Worm (Caenorhabditis elegans): ENCODE data around the gene gcna-1.
A peak's percentile ranks its signal among the peaks of the same experiment; 100 is the strongest.

The gcna-1 gene

ce11 chrIII:6056179-6056578, 47.3 kb upstream of the gcna-1 start:
- no peak for TF ChIP-seq nhr-11 (tag; optimal IDR thresholded peaks at IDR 0.05)
- no peak for TF ChIP-seq ceh-63 (GFP tag; optimal IDR thresholded peaks at IDR 0.05)
- TF ChIP-seq hlh-4 (tag; optimal IDR thresholded peaks at IDR 0.05) = no peak

ce11 chrIII:6055706-6056105, 46.8 kb upstream of the gcna-1 start, which contains the start of gene F40H6.5:
F40H6.5 (minus strand) TSS chrIII:6055806.
- TF ChIP-seq nhr-90 (tag; optimal IDR thresholded peaks at IDR 0.05; ENCODE audit: poor library complexity) (no peak), sox-4 (tag; optimal IDR thresholded peaks at IDR 0.05) (no peak), fos-1 (tag; optimal IDR thresholded peaks at IDR 0.05) (no peak), pag-3 (tag; optimal IDR thresholded peaks at IDR 0.05; ENCODE audit: borderline replicate concordance, insufficient read depth) (no peak), vab-15 (tag; optimal IDR thresholded peaks at IDR 0.05) (no peak), xbp-1 (tag; optimal IDR thresholded peaks at IDR 0.05) (no peak), nhr-76 (tag; optimal IDR thresholded peaks at IDR 0.05) (no peak), lin-14 (GFP tag; optimal IDR thresholded peaks at IDR 0.05) (no peak), unc-86 (tag; optimal IDR thresholded peaks at IDR 0.05) (no peak)

- TF ChIP-seq efl-1 (optimal IDR thresholded peaks at IDR 0.05) (no peak), efl-1 (GFP tag; optimal IDR thresholded peaks at IDR 0.05 in 1 of 2) (peak in 1 of 2 experiments; percentile 14), pax-3 (tag; optimal IDR thresholded peaks at IDR 0.05) (no peak)
Observed at ce11 chrIII:6046881-6047280, 38.0 kb upstream of the gcna-1 start, which contains the start of gene tbx-11. tbx-11 (minus strand) TSS chrIII:6046981.

- no peak for TF ChIP-seq zag-1 (tag; optimal IDR thresholded peaks at IDR 0.05)
Observed at ce11 chrIII:6039370-6039769, 30.5 kb upstream of the gcna-1 start, which contains the start of gene ift-139. ift-139 (minus strand) TSS chrIII:6039470.

- no peak for TF ChIP-seq lsy-2 (tag; optimal IDR thresholded peaks at IDR 0.05)
- no peak for TF ChIP-seq fkh-8 (tag; optimal IDR thresholded peaks at IDR 0.05)
- no peak for TF ChIP-seq rnt-1 (tag; optimal IDR thresholded peaks at IDR 0.05)
- TF ChIP-seq nhr-85 (tag) = no peak
- no peak for TF ChIP-seq C16A3.4 (tag; optimal IDR thresholded peaks at IDR 0.05)
- TF ChIP-seq C34B4.2 (tag; optimal IDR thresholded peaks at IDR 0.05) = no peak
- TF ChIP-seq snpc-4 (tag; optimal IDR thresholded peaks at IDR 0.05) = no peak
- no peak for TF ChIP-seq ceh-82 (tag; optimal IDR thresholded peaks at IDR 0.05)
- no peak for TF ChIP-seq nhr-20 (tag; optimal IDR thresholded peaks at IDR 0.05)
- TF ChIP-seq swsn-7 (tag; optimal IDR thresholded peaks at IDR 0.05) = no peak
- no peak for TF ChIP-seq lin-15B (tag; optimal IDR thresholded peaks at IDR 0.05)
- TF ChIP-seq nhr-28 (tag; optimal IDR thresholded peaks at IDR 0.05) = no peak
- no peak for TF ChIP-seq mep-1 (tag; optimal IDR thresholded peaks at IDR 0.05)
- TF ChIP-seq efl-1 (optimal IDR thresholded peaks at IDR 0.05) = no peak
- TF ChIP-seq efl-1 (GFP tag; optimal IDR thresholded peaks at IDR 0.05 in 1 of 2) = no peak
- TF ChIP-seq lin-13 (GFP tag; optimal IDR thresholded peaks at IDR 0.05) = no peak
- TF ChIP-seq isw-1 (GFP tag; IDR thresholded peaks at IDR 0.05) = no peak
- no peak for TF ChIP-seq tbx-2 (tag; optimal IDR thresholded peaks at IDR 0.05)
- no peak for TF ChIP-seq hlh-17 (GFP tag; optimal IDR thresholded peaks at IDR 0.05; ENCODE audit: borderline replicate concordance)
Observed at ce11 chrIII:6030483-6030882, 21.6 kb upstream of the gcna-1 start, which contains the start of gene ZK328.6. ZK328.6 (minus strand) TSS chrIII:6030583.

ce11 chrIII:6028432-6028831, 19.5 kb upstream of the gcna-1 start, which contains the start of gene tbx-7:
tbx-7 (minus strand) TSS chrIII:6028532.
- TF ChIP-seq isw-1 (GFP tag; IDR thresholded peaks at IDR 0.05) (no peak), fos-1 (tag; optimal IDR thresholded peaks at IDR 0.05) (no peak), snu-23 (GFP tag; optimal IDR thresholded peaks at IDR 0.05) (no peak), nhr-90 (tag; optimal IDR thresholded peaks at IDR 0.05; ENCODE audit: poor library complexity) (no peak), irx-1 (tag; optimal IDR thresholded peaks at IDR 0.05) (no peak), fkh-4 (tag; optimal IDR thresholded peaks at IDR 0.05; ENCODE audit: borderline replicate concordance) (no peak), nhr-84 (tag; optimal IDR thresholded peaks at IDR 0.05) (no peak), grh-1 (GFP tag; IDR thresholded peaks at IDR 0.05) (no peak), lin-14 (GFP tag; optimal IDR thresholded peaks at IDR 0.05) (no peak), lsy-2 (tag; optimal IDR thresholded peaks at IDR 0.05) (no peak), lin-35 (GFP tag; optimal IDR thresholded peaks at IDR 0.05) (no peak), nhr-28 (tag; optimal IDR thresholded peaks at IDR 0.05) (no peak), dsc-1 (tag; optimal IDR thresholded peaks at IDR 0.05) (no peak), pqm-1 (tag; optimal IDR thresholded peaks at IDR 0.05) (no peak), ztf-4 (tag; optimal IDR thresholded peaks at IDR 0.05) (no peak), nhr-19 (GFP tag; conservative IDR thresholded peaks at IDR 0.05) (no peak), ceh-82 (tag; optimal IDR thresholded peaks at IDR 0.05) (no peak), elt-2 (tag; optimal IDR thresholded peaks at IDR 0.05) (no peak), nhr-20 (tag; optimal IDR thresholded peaks at IDR 0.05) (no peak)
